Comparison of ENCODE assay signal across 3 fruit fly cellular contexts in genomic region chr2L:15432260-15432659, dm6.
TF ChIP-seq lines count a peak whose summit lies in the region.

No protein-coding gene starts in this region.

- no peak for TF ChIP-seq CTCF in whole organism, embryonic (GFP tag; optimal IDR thresholded peaks at IDR 0.05; lab: Kevin White, UChicago)

TF ChIP-seq in whole organism, embryonic, 481 proteins besides CTCF, POLR2A, EP300 and RAD21 (continues in another document):
- peak; percentile 57; the same call in 1 of the 2 replicates for TF ChIP-seq ranshi (GFP tag; IDR thresholded peaks at IDR 0.05; lab: Robert Waterston, UW)
- TF ChIP-seq ATbp (GFP tag; optimal IDR thresholded peaks at IDR 0.05; lab: Kevin White, UChicago): peak; percentile 17
- TF ChIP-seq Hmr (GFP tag; optimal IDR thresholded peaks at IDR 0.05; lab: Kevin White, UChicago): no peak
- TF ChIP-seq CG6683 (GFP tag; optimal IDR thresholded peaks at IDR 0.05; lab: Kevin White, UChicago): no peak
- no peak for TF ChIP-seq HmgD (GFP tag; optimal IDR thresholded peaks at IDR 0.05; lab: Kevin White, UChicago)
- peak; percentile 20 for TF ChIP-seq CG17802 (tag; optimal IDR thresholded peaks at IDR 0.05; lab: Kevin White, UChicago)
- peak; percentile 23 for TF ChIP-seq Atf-2 (GFP tag; optimal IDR thresholded peaks at IDR 0.05; lab: Kevin White, UChicago)
- no peak for TF ChIP-seq btn (GFP tag; optimal IDR thresholded peaks at IDR 0.05; lab: Kevin White, UChicago)
- peak; percentile 26; the same call in 1 of the 2 replicates for TF ChIP-seq lmd (GFP tag; IDR thresholded peaks at IDR 0.05; lab: Robert Waterston, UW)
- TF ChIP-seq az2 (GFP tag; optimal IDR thresholded peaks at IDR 0.05; lab: Kevin White, UChicago): peak; percentile 53
- no peak for TF ChIP-seq Ravus (GFP tag; IDR thresholded peaks at IDR 0.05; lab: Robert Waterston, UW)
- peak; percentile 62 for TF ChIP-seq CG2712 (tag; optimal IDR thresholded peaks at IDR 0.05; lab: Kevin White, UChicago)
- TF ChIP-seq tll (GFP tag; optimal IDR thresholded peaks at IDR 0.05; lab: Kevin White, UChicago): no peak
- TF ChIP-seq CG1529 (GFP tag; optimal IDR thresholded peaks at IDR 0.05; lab: Kevin White, UChicago): no peak
- no peak for TF ChIP-seq pros (GFP tag; optimal IDR thresholded peaks at IDR 0.05; lab: Kevin White, UChicago)
- TF ChIP-seq Camta (GFP tag; optimal IDR thresholded peaks at IDR 0.05; lab: Kevin White, UChicago): peak; percentile 26
- TF ChIP-seq D19A (tag; optimal IDR thresholded peaks at IDR 0.05; lab: Kevin White, UChicago): no peak
- peak; percentile 51 to 64 for TF ChIP-seq chif (GFP tag; optimal IDR thresholded peaks at IDR 0.05; lab: Kevin White, UChicago)
- TF ChIP-seq CG17361 (GFP tag; IDR thresholded peaks at IDR 0.05; lab: Robert Waterston, UW): 0 out of 3 replicates have a peak, but pooled peaks have one; percentile 10
- TF ChIP-seq Six4 (GFP tag; optimal IDR thresholded peaks at IDR 0.05; lab: Kevin White, UChicago): peak; percentile 23
- TF ChIP-seq unpg (GFP tag; optimal IDR thresholded peaks at IDR 0.05; lab: Kevin White, UChicago): peak; percentile 33
- TF ChIP-seq CG8924 (tag; optimal IDR thresholded peaks at IDR 0.05; lab: Kevin White, UChicago): peak; percentile 37
- TF ChIP-seq CG7987 (GFP tag; optimal IDR thresholded peaks at IDR 0.05; lab: Kevin White, UChicago): no peak
- no peak for TF ChIP-seq CG2202 (tag; optimal IDR thresholded peaks at IDR 0.05; lab: Kevin White, UChicago)
- no peak for TF ChIP-seq CG7745 (tag; optimal IDR thresholded peaks at IDR 0.05; lab: Kevin White, UChicago)
- no peak for TF ChIP-seq eyg (GFP tag; optimal IDR thresholded peaks at IDR 0.05; lab: Kevin White, UChicago)
- TF ChIP-seq CG12219 (GFP tag; optimal IDR thresholded peaks at IDR 0.05; lab: Kevin White, UChicago): no peak
- TF ChIP-seq CG13424 (tag; optimal IDR thresholded peaks at IDR 0.05; lab: Kevin White, UChicago): peak; percentile 21
- no peak for TF ChIP-seq slbo (GFP tag; IDR thresholded peaks at IDR 0.05; lab: Robert Waterston, UW)
- peak; percentile 35 for TF ChIP-seq CG30403 (GFP tag; optimal IDR thresholded peaks at IDR 0.05; lab: Kevin White, UChicago)
- no peak for TF ChIP-seq psq (GFP tag; optimal IDR thresholded peaks at IDR 0.05; lab: Kevin White, UChicago)

TF ChIP-seq in whole organism, prepupa, 60 proteins besides CTCF, POLR2A, EP300 and RAD21:
- TF ChIP-seq Met (GFP tag; optimal IDR thresholded peaks at IDR 0.05; lab: Kevin White, UChicago): peak; percentile 17
- TF ChIP-seq esn (GFP tag; optimal IDR thresholded peaks at IDR 0.05; lab: Kevin White, UChicago): peak; percentile 26
- TF ChIP-seq CG31627 (GFP tag; optimal IDR thresholded peaks at IDR 0.05; lab: Kevin White, UChicago): peak; percentile 25
- no peak for TF ChIP-seq Hr4 (GFP tag; optimal IDR thresholded peaks at IDR 0.05; lab: Kevin White, UChicago)
- peak; percentile 1 for TF ChIP-seq fkh (GFP tag; optimal IDR thresholded peaks at IDR 0.05; lab: Kevin White, UChicago)
- peak; percentile 59 for TF ChIP-seq svp (GFP tag; lab: Kevin White, UChicago)
- no peak for TF ChIP-seq CG6276 (GFP tag; optimal IDR thresholded peaks at IDR 0.05; lab: Kevin White, UChicago)
- no peak for TF ChIP-seq Smox (GFP tag; optimal IDR thresholded peaks at IDR 0.05; lab: Kevin White, UChicago)
- TF ChIP-seq fd59A (GFP tag; optimal IDR thresholded peaks at IDR 0.05; lab: Kevin White, UChicago): no peak
- no peak for TF ChIP-seq CG7368 (GFP tag; optimal IDR thresholded peaks at IDR 0.05; lab: Kevin White, UChicago)
- no peak for TF ChIP-seq CG6792 (GFP tag; optimal IDR thresholded peaks at IDR 0.05; lab: Kevin White, UChicago)

TF ChIP-seq in whole organism, wandering third instar larva, 38 proteins besides CTCF, POLR2A, EP300 and RAD21:
- TF ChIP-seq HLH106 (tag; optimal IDR thresholded peaks at IDR 0.05; lab: Kevin White, UChicago): no peak
- no peak for TF ChIP-seq jim (GFP tag; optimal IDR thresholded peaks at IDR 0.05; lab: Kevin White, UChicago)
- peak; percentile 24 for TF ChIP-seq h (GFP tag; optimal IDR thresholded peaks at IDR 0.05; lab: Kevin White, UChicago)
- peak; percentile 41 for TF ChIP-seq ey (GFP tag; optimal IDR thresholded peaks at IDR 0.05; lab: Kevin White, UChicago)
- TF ChIP-seq Mio (GFP tag; optimal IDR thresholded peaks at IDR 0.05; lab: Kevin White, UChicago): no peak
- TF ChIP-seq brk (GFP tag; optimal IDR thresholded peaks at IDR 0.05; lab: Kevin White, UChicago): no peak
- no peak for TF ChIP-seq tai (GFP tag; optimal IDR thresholded peaks at IDR 0.05; lab: Kevin White, UChicago)
- no peak for TF ChIP-seq Abd-B (GFP tag; optimal IDR thresholded peaks at IDR 0.05; lab: Kevin White, UChicago)
- no peak for TF ChIP-seq Dfd (GFP tag; optimal IDR thresholded peaks at IDR 0.05; lab: Kevin White, UChicago)
- TF ChIP-seq Hr78 (GFP tag; optimal IDR thresholded peaks at IDR 0.05; lab: Kevin White, UChicago): no peak
- TF ChIP-seq OdsH (GFP tag; optimal IDR thresholded peaks at IDR 0.05; lab: Kevin White, UChicago): peak; percentile 19
- TF ChIP-seq CrebA (GFP tag; optimal IDR thresholded peaks at IDR 0.05; lab: Kevin White, UChicago; ENCODE audit: borderline replicate concordance): no peak
- peak; percentile 4 for TF ChIP-seq woc (GFP tag; optimal IDR thresholded peaks at IDR 0.05; lab: Kevin White, UChicago)
- peak; percentile 10 for TF ChIP-seq fru (GFP tag; optimal IDR thresholded peaks at IDR 0.05; lab: Kevin White, UChicago)
- TF ChIP-seq dl (GFP tag; optimal IDR thresholded peaks at IDR 0.05; lab: Kevin White, UChicago; ENCODE audit: insufficient read depth in 1 of 2, partially characterized antibody in 2 of 2): no peak
- no peak for TF ChIP-seq Vsx2 (GFP tag; optimal IDR thresholded peaks at IDR 0.05; lab: Kevin White, UChicago; ENCODE audit: partially characterized antibody)
- TF ChIP-seq CG9705 (GFP tag; optimal IDR thresholded peaks at IDR 0.05; lab: Kevin White, UChicago): no peak
- TF ChIP-seq foxo (GFP tag; optimal IDR thresholded peaks at IDR 0.05; lab: Kevin White, UChicago): peak in 1 of 2 experiments; percentile 24
- TF ChIP-seq pan (optimal IDR thresholded peaks at IDR 0.05; lab: Kevin White, UChicago): no peak
- TF ChIP-seq Jra (GFP tag; optimal IDR thresholded peaks at IDR 0.05; lab: Kevin White, UChicago): no peak
- no peak for TF ChIP-seq Rel (GFP tag; optimal IDR thresholded peaks at IDR 0.05; lab: Kevin White, UChicago)
- no peak for TF ChIP-seq Rel (tag; optimal IDR thresholded peaks at IDR 0.05; lab: Kevin White, UChicago)
- peak; percentile 22 for TF ChIP-seq Hnf4 (GFP tag; optimal IDR thresholded peaks at IDR 0.05; lab: Kevin White, UChicago)
- TF ChIP-seq Sp1 (GFP tag; optimal IDR thresholded peaks at IDR 0.05; lab: Kevin White, UChicago): peak; percentile 9
- TF ChIP-seq sage (GFP tag; optimal IDR thresholded peaks at IDR 0.05; lab: Kevin White, UChicago): no peak
- TF ChIP-seq dmrt93B (GFP tag; optimal IDR thresholded peaks at IDR 0.05; lab: Kevin White, UChicago): no peak
- no peak for TF ChIP-seq lola (GFP tag; optimal IDR thresholded peaks at IDR 0.05; lab: Kevin White, UChicago)
- TF ChIP-seq dsf (GFP tag; optimal IDR thresholded peaks at IDR 0.05; lab: Kevin White, UChicago; ENCODE audit: borderline replicate concordance): no peak
- peak; percentile 3 for TF ChIP-seq psq (GFP tag; optimal IDR thresholded peaks at IDR 0.05; lab: Kevin White, UChicago)
- TF ChIP-seq br (GFP tag; optimal IDR thresholded peaks at IDR 0.05; lab: Kevin White, UChicago): no peak
- no peak for TF ChIP-seq Hr83 (GFP tag; optimal IDR thresholded peaks at IDR 0.05; lab: Kevin White, UChicago; ENCODE audit: poor library complexity, severe bottlenecking)
- TF ChIP-seq usp (GFP tag; optimal IDR thresholded peaks at IDR 0.05; lab: Kevin White, UChicago): no peak

Comparison
In these comparisons a context has a peak if more than half of its experiments do, and no peak if none do; other contexts are left out.
1. Of the 7 proteins assayed by ChIP-seq in both whole organism, embryonic and whole organism, prepupa: peak only in whole organism, embryonic: Blimp-1 and Sox102F; only in whole organism, prepupa: none; in both: none; in neither: 5.